Worm (Caenorhabditis elegans) whole organism, mixed stage, embryonic: ENCODE measurements around the gene C01G5.3.

Source experiments
- M03D4.4 ChIP-seq: sonication (generic microtip); optimal IDR thresholded peaks from 2 replicates; lab custom pipeline; 2017; ENCODE audit warnings: mild to moderate bottlenecking, missing genetic modification characterization, missing compliant biosample characterization
- bed-3 ChIP-seq: fragments of 200-800 bp; sonication (Bioruptor generic); optimal IDR thresholded peaks from 3 replicates; lab custom pipeline; 2018; ENCODE audit warnings: mild to moderate bottlenecking, missing genetic modification characterization, moderate library complexity, missing compliant biosample characterization
- blmp-1 ChIP-seq: fragments of 150-350 bp; optimal IDR thresholded peaks from 2 replicates; lab custom pipeline; 2014; ENCODE audit warnings: missing biosample characterization, missing genetic modification characterization
- ceh-39 ChIP-seq: fragments of 150-350 bp; optimal IDR thresholded peaks from 2 replicates; lab custom pipeline; 2014; ENCODE audit warnings: missing biosample characterization, missing genetic modification characterization
- ceh-43 ChIP-seq: fragments of 200-800 bp; sonication (Bioruptor generic); optimal IDR thresholded peaks from 2 replicates; lab custom pipeline; 2018; ENCODE audit warnings: mild to moderate bottlenecking, missing genetic modification characterization, moderate library complexity, missing compliant biosample characterization
- ceh-83 ChIP-seq: fragments of 200-800 bp; sonication (Bioruptor generic); optimal IDR thresholded peaks from 2 replicates; lab custom pipeline; 2018; ENCODE audit warnings: mild to moderate bottlenecking, missing genetic modification characterization, missing compliant biosample characterization
- ces-1 ChIP-seq: fragments of 150-350 bp; optimal IDR thresholded peaks from 2 replicates; lab custom pipeline; 2014; ENCODE audit warnings: missing biosample characterization, missing genetic modification reagents, missing genetic modification characterization
- cnd-1 ChIP-seq: fragments of 200-800 bp; sonication (Bioruptor generic); optimal IDR thresholded peaks from 2 replicates; lab custom pipeline; 2018; ENCODE audit warnings: mild to moderate bottlenecking, missing genetic modification characterization, missing compliant biosample characterization
- drap-1 ChIP-seq: fragments of 200-800 bp; sonication (Bioruptor generic); optimal IDR thresholded peaks from 3 replicates; lab custom pipeline; 2018; ENCODE audit warnings: mild to moderate bottlenecking, missing genetic modification characterization, missing compliant biosample characterization
- elt-1 ChIP-seq: sonication (generic microtip); optimal IDR thresholded peaks from 2 replicates; lab custom pipeline; 2017; ENCODE audit warnings: missing genetic modification characterization, mild to moderate bottlenecking, missing compliant biosample characterization, antibody characterized with exemption, moderate library complexity, borderline replicate concordance; ENCODE audit not compliant: insufficient read depth
- elt-3 ChIP-seq: fragments of 150-350 bp; optimal IDR thresholded peaks from 2 replicates; lab custom pipeline; 2014; ENCODE audit warnings: missing biosample characterization, missing genetic modification characterization
- flh-1 ChIP-seq: fragments of 200-800 bp; sonication (Bioruptor generic); optimal IDR thresholded peaks from 2 replicates; lab custom pipeline; 2018; ENCODE audit warnings: mild to moderate bottlenecking, missing genetic modification characterization, moderate library complexity, missing compliant biosample characterization
- ham-2 ChIP-seq: fragments of 200-800 bp; sonication (Bioruptor generic); optimal IDR thresholded peaks from 2 replicates; lab custom pipeline; 2018; ENCODE audit warnings: mild to moderate bottlenecking, missing genetic modification characterization, missing compliant biosample characterization
- hlh-1 ChIP-seq: fragments of 150-350 bp; optimal IDR thresholded peaks from 2 replicates; lab custom pipeline; 2014; ENCODE audit warnings: missing biosample characterization, missing genetic modification reagents, missing genetic modification characterization
- lin-13 ChIP-seq: fragments of 150-350 bp; optimal IDR thresholded peaks from 2 replicates; lab custom pipeline; 2014; ENCODE audit warnings: missing biosample characterization, missing genetic modification characterization
- lin-32 ChIP-seq: fragments of 200-800 bp; sonication (Bioruptor generic); optimal IDR thresholded peaks from 2 replicates; lab custom pipeline; 2018; ENCODE audit warnings: mild to moderate bottlenecking, missing genetic modification characterization, missing compliant biosample characterization
- lsy-2 ChIP-seq: fragments of 150-350 bp; optimal IDR thresholded peaks from 2 replicates; lab custom pipeline; 2014; ENCODE audit warnings: missing biosample characterization, missing genetic modification characterization
- mab-5 ChIP-seq: fragments of 150-350 bp; optimal IDR thresholded peaks from 2 replicates; lab custom pipeline; 2014; ENCODE audit warnings: missing biosample characterization, missing genetic modification characterization
- mep-1 ChIP-seq: fragments of 150-350 bp; optimal IDR thresholded peaks from 2 replicates; lab custom pipeline; 2017; ENCODE audit warnings: missing biosample characterization, missing genetic modification reagents, missing genetic modification characterization, inconsistent platforms
- nhr-12 ChIP-seq: fragments of 150-350 bp; optimal IDR thresholded peaks from 2 replicates; lab custom pipeline; 2014; ENCODE audit warnings: missing biosample characterization, missing genetic modification characterization
- nhr-2 ChIP-seq: fragments of 150-350 bp; optimal IDR thresholded peaks from 2 replicates; lab custom pipeline; 2014; ENCODE audit warnings: missing biosample characterization, missing genetic modification characterization
- nhr-237 ChIP-seq: fragments of 150-350 bp; optimal IDR thresholded peaks from 2 replicates; lab custom pipeline; 2014; ENCODE audit warnings: missing biosample characterization, missing genetic modification characterization
- nhr-28 ChIP-seq: fragments of 150-350 bp; optimal IDR thresholded peaks from 2 replicates; lab custom pipeline; 2014; ENCODE audit warnings: missing biosample characterization, missing genetic modification characterization
- nhr-76 ChIP-seq: sonication (generic microtip); optimal IDR thresholded peaks from 2 replicates; lab custom pipeline; 2017; ENCODE audit warnings: missing biosample characterization, missing genetic modification characterization
- pha-4 ChIP-seq: fragments of 150-350 bp; optimal IDR thresholded peaks from 2 replicates; lab custom pipeline; 2018; ENCODE audit warnings: missing biosample characterization, missing genetic modification reagents, missing genetic modification characterization
- sem-2 ChIP-seq: fragments of 200-800 bp; sonication (Bioruptor generic); optimal IDR thresholded peaks from 2 replicates; lab custom pipeline; 2018; ENCODE audit warnings: mild to moderate bottlenecking, missing genetic modification characterization, missing compliant biosample characterization
- snpc-4 ChIP-seq: fragments of 150-350 bp; optimal IDR thresholded peaks from 2 replicates; lab custom pipeline; 2014; ENCODE audit warnings: missing biosample characterization, missing genetic modification characterization
- sptf-1 ChIP-seq: sonication (generic microtip); optimal IDR thresholded peaks from 2 replicates; lab custom pipeline; 2017; ENCODE audit warnings: mild to moderate bottlenecking, missing genetic modification characterization, moderate library complexity, missing compliant biosample characterization
- tbx-8 ChIP-seq: fragments of 200-800 bp; sonication (Bioruptor generic); optimal IDR thresholded peaks from 2 replicates; lab custom pipeline; 2018; ENCODE audit warnings: mild to moderate bottlenecking, missing genetic modification characterization, moderate library complexity, missing compliant biosample characterization
- unc-39 ChIP-seq: fragments of 150-350 bp; optimal IDR thresholded peaks from 2 replicates; lab custom pipeline; 2014; ENCODE audit warnings: missing biosample characterization, missing genetic modification characterization
- unc-62 ChIP-seq: fragments of 150-350 bp; optimal IDR thresholded peaks from 2 replicates; lab custom pipeline; 2014; ENCODE audit warnings: missing biosample characterization, missing genetic modification reagents, missing genetic modification characterization
- zip-8 ChIP-seq: fragments of 150-350 bp; optimal IDR thresholded peaks from 2 replicates; lab custom pipeline; 2014; ENCODE audit warnings: missing biosample characterization, missing genetic modification characterization
- ztf-11 ChIP-seq: fragments of 150-350 bp; optimal IDR thresholded peaks from 2 replicates; lab custom pipeline; 2014; ENCODE audit warnings: missing biosample characterization, missing genetic modification characterization

The C01G5.3 gene

ce11 chrIV:6560434-6560833, 24.4 kb downstream of the C01G5.3 start, which contains the start of gene best-9:
TSS of gene best-9 (plus strand) at chrIV:6560734.
- TF ChIP-seq cnd-1 (tag; lab: Kevin White, UChicago) (no peak), pha-4 (tag; lab: Kevin White, UChicago) (no peak), bed-3 (GFP tag; lab: Kevin White, UChicago) (no peak), nhr-28 (tag; lab: Kevin White, UChicago) (no peak), unc-62 (no peak), mab-5 (no peak), ceh-43 (GFP tag; lab: Kevin White, UChicago) (no peak)

DNA sequence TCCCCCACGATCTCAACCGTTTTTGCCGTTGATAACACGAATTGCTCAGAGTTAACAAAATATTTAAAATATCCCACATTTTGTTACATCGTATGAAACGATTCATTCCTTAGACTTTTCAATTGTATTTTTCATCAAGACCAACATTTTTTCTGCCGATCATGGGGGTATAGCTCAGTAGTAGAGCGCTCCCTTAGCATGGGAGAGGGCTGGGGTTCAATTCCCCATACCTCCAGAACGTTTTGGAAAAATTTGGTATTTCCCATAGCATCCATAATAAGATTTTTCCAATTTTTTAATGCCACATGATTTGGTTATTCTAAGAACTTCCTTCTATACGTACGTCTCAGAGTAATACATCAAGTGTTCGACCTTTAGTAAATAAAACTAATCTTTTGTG, 26.0 kb downstream of the C01G5.3 start:
- TF ChIP-seq pha-4 (tag; lab: Kevin White, UChicago) = no peak
- no peak for TF ChIP-seq mep-1 (tag; lab: Kevin White, UChicago)
- TF ChIP-seq zip-8 (tag; lab: Kevin White, UChicago) = no peak
- no peak for TF ChIP-seq ceh-83 (GFP tag; lab: Kevin White, UChicago)
- no peak for TF ChIP-seq nhr-28 (tag; lab: Kevin White, UChicago)
- no peak for TF ChIP-seq blmp-1 (tag; lab: Kevin White, UChicago)
- no peak for TF ChIP-seq ceh-43 (GFP tag; lab: Kevin White, UChicago)
- no peak for TF ChIP-seq lsy-2
- TF ChIP-seq ham-2 = no peak
- no peak for TF ChIP-seq cnd-1 (tag; lab: Kevin White, UChicago)
- TF ChIP-seq elt-1 (tag; lab: Kevin White, UChicago) = no peak
- TF ChIP-seq ztf-11 (tag; lab: Kevin White, UChicago) = no peak
- TF ChIP-seq snpc-4 (tag; lab: Kevin White, UChicago) = no peak
- TF ChIP-seq lin-13 (tag; lab: Kevin White, UChicago) = no peak
- TF ChIP-seq nhr-237 (tag; lab: Kevin White, UChicago) = no peak
- no peak for TF ChIP-seq ces-1 (GFP tag; lab: Kevin White, UChicago)
- TF ChIP-seq tbx-8 = no peak
- no peak for TF ChIP-seq nhr-2
- TF ChIP-seq unc-62 = no peak

DNA sequence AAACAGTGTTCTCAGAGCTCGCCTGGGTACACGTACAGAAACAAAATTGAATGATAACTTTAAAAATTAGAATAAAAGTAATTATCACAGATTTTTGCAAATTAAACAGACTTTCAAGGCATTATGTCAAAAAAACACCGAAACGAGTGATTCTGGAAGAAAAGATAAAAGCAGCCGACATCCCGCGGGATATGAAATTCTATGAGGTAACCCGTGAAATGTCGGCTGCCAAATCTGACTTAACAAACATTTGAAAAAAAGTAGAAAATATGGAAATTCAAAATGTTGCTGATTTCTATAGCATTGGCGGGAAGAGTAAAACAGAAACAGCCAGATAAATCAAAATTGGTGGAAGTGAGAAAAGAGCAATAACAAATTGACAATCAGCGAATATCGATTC, 29.6 kb downstream of the C01G5.3 start:
- TF ChIP-seq hlh-1 (tag; lab: Kevin White, UChicago) = no peak
- TF ChIP-seq ceh-83 (GFP tag; lab: Kevin White, UChicago) = no peak
- TF ChIP-seq mep-1 (tag; lab: Kevin White, UChicago) = no peak
- no peak for TF ChIP-seq nhr-76 (tag; lab: Kevin White, UChicago)
- TF ChIP-seq snpc-4 (tag; lab: Kevin White, UChicago) = no peak
- no peak for TF ChIP-seq nhr-28 (tag; lab: Kevin White, UChicago)
- no peak for TF ChIP-seq ces-1 (GFP tag; lab: Kevin White, UChicago)
- TF ChIP-seq nhr-2 = no peak

DNA sequence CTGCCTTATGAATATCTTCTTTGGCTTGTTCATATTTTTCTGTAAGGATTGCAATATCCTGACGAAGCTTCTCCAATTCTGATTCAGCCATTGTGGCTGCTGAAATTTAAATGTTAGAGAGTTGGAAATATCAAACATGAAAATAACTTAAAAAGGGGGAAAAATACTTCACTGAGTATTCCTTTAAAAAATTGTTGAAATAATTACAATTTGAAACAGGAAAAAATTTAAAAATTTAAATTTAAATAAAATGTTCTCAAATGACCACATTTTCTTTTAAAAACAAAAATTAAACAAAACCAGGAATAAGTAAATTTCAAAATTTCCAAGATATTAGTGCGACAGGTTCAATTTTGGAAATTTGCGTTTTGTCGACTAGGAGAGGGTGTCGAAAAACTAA, 36.2 kb downstream of the C01G5.3 start, which contains the start of gene bicd-1:
TSS of gene bicd-1 (minus strand) at position 101 of the 400 bp plus-strand sequence.
- TF ChIP-seq sptf-1 (tag; lab: Kevin White, UChicago) (no peak), nhr-76 (tag; lab: Kevin White, UChicago) (no peak), ceh-39 (no peak), hlh-1 (tag; lab: Kevin White, UChicago) (no peak), ceh-83 (GFP tag; lab: Kevin White, UChicago) (no peak), tbx-8 (no peak), unc-39 (tag; lab: Kevin White, UChicago) (no peak), flh-1 (GFP tag; lab: Kevin White, UChicago) (no peak), ces-1 (GFP tag; lab: Kevin White, UChicago) (no peak), blmp-1 (tag; lab: Kevin White, UChicago) (no peak), elt-3 (no peak), drap-1 (GFP tag; lab: Kevin White, UChicago) (no peak), unc-62 (no peak), bed-3 (GFP tag; lab: Kevin White, UChicago) (no peak), nhr-12 (tag; lab: Kevin White, UChicago) (no peak), sem-2 (GFP tag; lab: Kevin White, UChicago) (no peak), lin-13 (tag; lab: Kevin White, UChicago) (no peak), nhr-237 (tag; lab: Kevin White, UChicago) (no peak)
- TF ChIP-seq, all 35 proteins: peak for 0

- no peak for TF ChIP-seq M03D4.4
- TF ChIP-seq ceh-43 (GFP tag; lab: Kevin White, UChicago) = no peak
- no peak for TF ChIP-seq ces-1 (GFP tag; lab: Kevin White, UChicago)
- TF ChIP-seq lsy-2 = no peak
- TF ChIP-seq unc-62 = no peak
- TF ChIP-seq drap-1 (GFP tag; lab: Kevin White, UChicago) = no peak
- TF ChIP-seq sem-2 (GFP tag; lab: Kevin White, UChicago) = no peak
- no peak for TF ChIP-seq sptf-1 (tag; lab: Kevin White, UChicago)
- no peak for TF ChIP-seq nhr-237 (tag; lab: Kevin White, UChicago)
- TF ChIP-seq lin-32 (GFP tag; lab: Kevin White, UChicago) = no peak
- TF ChIP-seq bed-3 (GFP tag; lab: Kevin White, UChicago) = no peak
- no peak for TF ChIP-seq mep-1 (tag; lab: Kevin White, UChicago)
- no peak for TF ChIP-seq zip-8 (tag; lab: Kevin White, UChicago)
- no peak for TF ChIP-seq elt-1 (tag; lab: Kevin White, UChicago)
These were observed 36.6 kb downstream of the C01G5.3 start for ce11 chrIV:6572655-6573054.
